Worm (Caenorhabditis elegans) whole organism, L2 larva: ENCODE measurements around the gene Y6D1A.2.

Source experiments
- R02D3.7 ChIP-seq: fragments of 150-350 bp; optimal IDR thresholded peaks from 2 replicates; lab custom pipeline; 2014; ENCODE audit warnings: missing biosample characterization, missing genetic modification characterization
- aly-2 ChIP-seq: fragments of 150-350 bp; optimal IDR thresholded peaks from 2 replicates; lab custom pipeline; 2014; ENCODE audit warnings: missing biosample characterization, missing genetic modification characterization
- ama-1 ChIP-seq: fragments of 150-350 bp; optimal IDR thresholded peaks from 2 replicates; lab custom pipeline; 2018; ENCODE audit warnings: inconsistent platforms
- ceh-82 ChIP-seq: fragments of 150-350 bp; optimal IDR thresholded peaks from 2 replicates; lab custom pipeline; 2014; ENCODE audit warnings: missing biosample characterization, missing genetic modification characterization
- dmd-4 ChIP-seq: sonication (generic microtip); optimal IDR thresholded peaks from 2 replicates; lab custom pipeline; 2017; ENCODE audit warnings: missing biosample characterization, missing genetic modification characterization
- nhr-25 ChIP-seq: fragments of 150-350 bp; sonication (generic microtip); optimal IDR thresholded peaks from 3 replicates; lab custom pipeline; 2014; ENCODE audit warnings: missing biosample characterization, missing genetic modification characterization
- nhr-77 ChIP-seq: fragments of 150-350 bp; optimal IDR thresholded peaks from 2 replicates; lab custom pipeline; 2014; ENCODE audit warnings: missing biosample characterization, missing genetic modification characterization
- snpc-4 ChIP-seq: fragments of 150-350 bp; optimal IDR thresholded peaks from 2 replicates; lab custom pipeline; 2014; ENCODE audit warnings: missing biosample characterization, missing genetic modification characterization
- unc-55 ChIP-seq: fragments of 150-350 bp; sonication (generic microtip); optimal IDR thresholded peaks from 3 replicates; lab custom pipeline; 2014; ENCODE audit warnings: missing biosample characterization, missing genetic modification reagents, missing genetic modification characterization
- ztf-11 ChIP-seq: sonication (generic microtip); optimal IDR thresholded peaks from 2 replicates; lab custom pipeline; 2017; ENCODE audit warnings: missing biosample characterization, missing genetic modification characterization

ce11 chrII:11859833-11860232 lies 40.1 kb upstream of the Y6D1A.2 start:
- TF ChIP-seq aly-2, result no peak
- no peak for TF ChIP-seq nhr-77 (tag; lab: Kevin White, UChicago)
- TF ChIP-seq ceh-82 (tag; lab: Kevin White, UChicago), result no peak
- no peak for TF ChIP-seq ama-1
- TF ChIP-seq R02D3.7 (tag; lab: Kevin White, UChicago), result no peak
- TF ChIP-seq dmd-4 (tag; lab: Kevin White, UChicago), result no peak
- no peak for TF ChIP-seq unc-55
- TF ChIP-seq nhr-25 (tag; lab: Kevin White, UChicago), result no peak
- no peak for TF ChIP-seq ztf-11 (tag; lab: Kevin White, UChicago)
- TF ChIP-seq snpc-4, result no peak
